Worm (Caenorhabditis elegans): Measurements from ENCODE around the gene clc-31.

clc-31 gene

DNA sequence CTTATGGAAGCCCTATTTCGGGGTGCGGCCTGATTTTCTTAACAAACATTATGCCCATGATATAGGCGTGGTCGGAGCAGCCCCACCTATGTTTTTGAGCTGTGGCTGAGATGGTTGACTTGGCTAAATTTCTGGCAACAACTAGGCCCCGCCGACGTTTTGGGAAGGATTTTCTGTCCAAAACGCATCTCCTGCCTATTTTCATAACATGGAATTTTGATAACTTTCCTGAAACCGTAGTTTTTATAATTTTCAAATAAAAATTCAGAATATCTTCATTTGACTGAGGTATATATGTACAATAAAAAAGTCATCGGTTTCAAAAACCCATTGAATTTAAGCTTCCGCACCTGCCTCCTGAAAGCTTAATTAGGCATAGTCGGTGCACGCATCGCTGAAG is 19.1 kb upstream of the clc-31 start:
- TF ChIP-seq tbx-2 (tag; optimal IDR thresholded peaks at IDR 0.05) (no peak), unc-30 (tag; optimal IDR thresholded peaks at IDR 0.05) (no peak), ama-1 (optimal IDR thresholded peaks at IDR 0.05) (peak; percentile 85), efl-1 (optimal IDR thresholded peaks at IDR 0.05) (no peak), efl-1 (GFP tag; optimal IDR thresholded peaks at IDR 0.05 in 1 of 2) (peak in 1 of 2 experiments; percentile 80)

DNA sequence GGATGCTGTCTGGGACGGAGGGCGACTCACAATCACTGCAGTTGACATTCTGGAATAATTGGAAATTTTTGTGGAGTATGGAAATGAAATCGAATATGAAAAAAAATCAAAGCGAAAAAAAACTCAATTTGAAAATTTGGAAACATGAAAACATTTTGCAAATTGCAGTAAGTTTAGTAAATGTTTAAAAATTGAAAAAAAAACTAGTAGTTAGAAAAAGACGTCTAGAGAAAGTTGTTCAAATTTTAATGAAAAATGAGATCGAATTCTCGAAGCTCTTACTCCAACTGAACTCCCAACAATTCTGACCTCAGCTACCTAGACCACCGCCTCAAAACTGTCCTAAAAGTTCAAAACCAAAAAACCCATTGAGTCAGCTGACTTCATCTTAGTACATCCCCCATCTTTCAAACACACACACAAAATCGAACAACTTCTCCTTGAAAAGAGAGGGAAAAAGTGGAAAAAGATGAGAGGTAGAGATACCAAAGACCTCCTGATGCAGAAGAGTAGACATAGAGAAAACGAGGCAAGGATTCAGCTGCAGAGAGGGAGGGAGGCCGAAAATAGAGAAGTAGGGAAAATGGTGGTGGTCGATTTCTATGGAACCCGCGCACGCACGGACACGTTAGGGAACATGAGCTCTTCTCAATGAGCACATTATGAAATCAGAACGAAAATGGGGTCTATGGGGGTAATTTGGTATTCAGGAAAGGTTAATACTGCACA is 17.1 kb upstream of the clc-31 start, which contains the start of gene K01A2.10:
Gene K01A2.10, minus strand, starts transcription at position 51 of the 729 bp plus-strand sequence.
- TF ChIP-seq nhr-85 (tag): peak; percentile 37
- TF ChIP-seq nhr-28 (tag; optimal IDR thresholded peaks at IDR 0.05): no peak
- no peak for TF ChIP-seq unc-98 (GFP tag; IDR thresholded peaks at IDR 0.05)
- no peak for TF ChIP-seq hlh-17 (GFP tag; optimal IDR thresholded peaks at IDR 0.05; ENCODE audit: borderline replicate concordance)
- no peak for TF ChIP-seq pax-3 (tag; optimal IDR thresholded peaks at IDR 0.05)
- TF ChIP-seq fos-1 (tag; optimal IDR thresholded peaks at IDR 0.05): peak; percentile 47
- TF ChIP-seq lin-14 (GFP tag; optimal IDR thresholded peaks at IDR 0.05): peak; percentile 93
- TF ChIP-seq mab-9 (GFP tag; IDR thresholded peaks at IDR 0.05): no peak
- TF ChIP-seq hlh-4 (tag; optimal IDR thresholded peaks at IDR 0.05): no peak
- no peak for TF ChIP-seq alr-1 (tag; optimal IDR thresholded peaks at IDR 0.05; ENCODE audit: borderline replicate concordance)
- TF ChIP-seq ces-1 (GFP tag; optimal IDR thresholded peaks at IDR 0.05): no peak
- no peak for TF ChIP-seq irx-1 (tag; optimal IDR thresholded peaks at IDR 0.05)
- TF ChIP-seq elt-2 (tag; optimal IDR thresholded peaks at IDR 0.05): no peak
- TF ChIP-seq mep-1 (tag; optimal IDR thresholded peaks at IDR 0.05): peak; percentile 80
- TF ChIP-seq ztf-11 (tag; optimal IDR thresholded peaks at IDR 0.05): no peak
- TF ChIP-seq sox-4 (tag; optimal IDR thresholded peaks at IDR 0.05): no peak
- TF ChIP-seq fkh-8 (tag; optimal IDR thresholded peaks at IDR 0.05): peak; percentile 51
- TF ChIP-seq ceh-82 (tag; optimal IDR thresholded peaks at IDR 0.05): peak; percentile 3 to 58 (median 17)
- no peak for TF ChIP-seq nhr-19 (GFP tag; conservative IDR thresholded peaks at IDR 0.05)
- TF ChIP-seq lin-39 (tag; optimal IDR thresholded peaks at IDR 0.05): no peak
- TF ChIP-seq rnt-1 (tag; optimal IDR thresholded peaks at IDR 0.05): peak; percentile 65
- no peak for TF ChIP-seq unc-86 (tag; optimal IDR thresholded peaks at IDR 0.05)
- TF ChIP-seq lsy-2 (tag; optimal IDR thresholded peaks at IDR 0.05): peak; percentile 5 to 72
- TF ChIP-seq snpc-4 (tag; optimal IDR thresholded peaks at IDR 0.05): no peak
- no peak for TF ChIP-seq unc-30 (tag; optimal IDR thresholded peaks at IDR 0.05)
- TF ChIP-seq unc-62 (GFP tag; optimal IDR thresholded peaks at IDR 0.05): no peak
- TF ChIP-seq nhr-90 (tag; optimal IDR thresholded peaks at IDR 0.05; ENCODE audit: poor library complexity): no peak
- no peak for TF ChIP-seq lin-15B (tag; optimal IDR thresholded peaks at IDR 0.05)
- no peak for TF ChIP-seq ceh-90 (tag; optimal IDR thresholded peaks at IDR 0.05)
- no peak for TF ChIP-seq nhr-12 (tag; optimal IDR thresholded peaks at IDR 0.05)
- no peak for TF ChIP-seq vab-15 (tag; optimal IDR thresholded peaks at IDR 0.05)
- peak in 1 of 6 experiments; percentile 65 for TF ChIP-seq elt-3 (tag; optimal IDR thresholded peaks at IDR 0.05)
- peak; percentile 24 for TF ChIP-seq C16A3.4 (tag; optimal IDR thresholded peaks at IDR 0.05)
- TF ChIP-seq lin-13 (GFP tag; optimal IDR thresholded peaks at IDR 0.05): peak; percentile 17
- peak in 1 of 2 experiments; percentile 51 for TF ChIP-seq mdl-1 (tag; optimal IDR thresholded peaks at IDR 0.05)
- TF ChIP-seq tbx-2 (tag; optimal IDR thresholded peaks at IDR 0.05): no peak
- no peak for TF ChIP-seq C34B4.2 (tag; optimal IDR thresholded peaks at IDR 0.05)
- no peak for TF ChIP-seq hpl-2 (GFP tag; optimal IDR thresholded peaks at IDR 0.05)
- peak; percentile 19 for TF ChIP-seq nhr-47 (tag; optimal IDR thresholded peaks at IDR 0.05)
- no peak for TF ChIP-seq egl-13 (tag; optimal IDR thresholded peaks at IDR 0.05)
- TF ChIP-seq jun-1 (tag; optimal IDR thresholded peaks at IDR 0.05): no peak
- TF ChIP-seq lin-35 (GFP tag; optimal IDR thresholded peaks at IDR 0.05): peak; percentile 39 to 56
- no peak for TF ChIP-seq lir-3 (tag; optimal IDR thresholded peaks at IDR 0.05; ENCODE audit: poor library complexity)
- no peak for TF ChIP-seq ztf-4 (tag; optimal IDR thresholded peaks at IDR 0.05)
- TF ChIP-seq xbp-1 (tag; optimal IDR thresholded peaks at IDR 0.05): peak; percentile 18
- peak; percentile 37 to 49 for TF ChIP-seq efl-1 (optimal IDR thresholded peaks at IDR 0.05)
- TF ChIP-seq efl-1 (GFP tag; optimal IDR thresholded peaks at IDR 0.05 in 1 of 2): peak; percentile 38 to 93
- TF ChIP-seq nhr-20 (tag; optimal IDR thresholded peaks at IDR 0.05): peak; percentile 63

All from whole organism, L1 larva.